Fruit fly (Drosophila melanogaster) whole organism, wandering third instar larva: Measurements from ENCODE around the gene CG43658.

ENCODE experiments used
- Abd-B ChIP-seq: fragments of >200 bp; optimal IDR thresholded peaks from 2 replicates; lab custom pipeline; 2017; ENCODE audit warnings: missing biosample characterization, missing genetic modification characterization
- CG32264 ChIP-seq: fragments of 200-800 bp; sonication (Bioruptor generic); optimal IDR thresholded peaks from 2 replicates; lab custom pipeline; 2016; ENCODE audit warnings: missing biosample characterization, missing genetic modification characterization
- CG9705 ChIP-seq: fragments of 200-800 bp; sonication (Bioruptor generic); optimal IDR thresholded peaks from 2 replicates; lab custom pipeline; 2018; ENCODE audit warnings: missing biosample characterization, mild to moderate bottlenecking, missing genetic modification characterization
- CrebA ChIP-seq: fragments of 200-800 bp; sonication (Bioruptor generic); optimal IDR thresholded peaks from 2 replicates; lab custom pipeline; 2016; ENCODE audit warnings: missing biosample characterization, mild to moderate bottlenecking, missing genetic modification characterization, borderline replicate concordance
- Dfd ChIP-seq: fragments of >200 bp; optimal IDR thresholded peaks from 2 replicates; lab custom pipeline; 2017; ENCODE audit warnings: missing biosample characterization, missing genetic modification characterization
- Dif ChIP-seq: fragments of 200-275, 200-300 bp; sonication (Bioruptor generic); optimal IDR thresholded peaks from 2 replicates; lab custom pipeline; 2018; ENCODE audit warnings: missing biosample characterization, missing genetic modification characterization; ENCODE audit not compliant: partially characterized antibody
- GATAd ChIP-seq: sonication (Bioruptor generic); optimal IDR thresholded peaks from 2 replicates; lab custom pipeline; 2016; ENCODE audit warnings: missing biosample characterization, missing genetic modification characterization
- HLH106 ChIP-seq: fragments of 200-800 bp; optimal IDR thresholded peaks from 3 replicates; lab custom pipeline; 2019; ENCODE audit warnings: missing biosample characterization, mild to moderate bottlenecking, missing genetic modification characterization, moderate library complexity
- Hnf4 ChIP-seq: fragments of 200-800 bp; sonication (Bioruptor generic); optimal IDR thresholded peaks from 2 replicates; lab custom pipeline; 2016; ENCODE audit warnings: missing biosample characterization, mild to moderate bottlenecking, missing genetic modification characterization
- Hr78 ChIP-seq: fragments of >200 bp; optimal IDR thresholded peaks from 2 replicates; lab custom pipeline; 2017; ENCODE audit warnings: missing biosample characterization, missing genetic modification characterization
- Hr83 ChIP-seq: fragments of 200-300 bp; sonication (Bioruptor generic); optimal IDR thresholded peaks from 2 replicates; lab custom pipeline; 2016; ENCODE audit warnings: missing biosample characterization, mild to moderate bottlenecking, missing genetic modification characterization, moderate library complexity; ENCODE audit not compliant: poor library complexity, severe bottlenecking
- Jra ChIP-seq: sonication (Bioruptor generic); optimal IDR thresholded peaks from 2 replicates; lab custom pipeline; 2016; ENCODE audit warnings: missing biosample characterization, missing genetic modification characterization
- Mio ChIP-seq: sonication (Bioruptor generic); optimal IDR thresholded peaks from 2 replicates; lab custom pipeline; 2016; ENCODE audit warnings: missing biosample characterization, missing genetic modification characterization
- Myc ChIP-seq: fragments of >200 bp; optimal IDR thresholded peaks from 2 replicates; lab custom pipeline; 2017
- N ChIP-seq: fragments of >200 bp; optimal IDR thresholded peaks from 2 replicates; lab custom pipeline; 2018; ENCODE audit warnings: missing biosample characterization, missing external identifiers, missing genetic modification characterization
- OdsH ChIP-seq: fragments of 200-800 bp; sonication (Bioruptor generic); optimal IDR thresholded peaks from 2 replicates; lab custom pipeline; 2016; ENCODE audit warnings: missing biosample characterization, mild to moderate bottlenecking, missing genetic modification characterization
- Rel ChIP-seq, 2 experiments: fragments of 200-800 bp; sonication (Bioruptor generic) in 1 of 2; optimal IDR thresholded peaks; 2 replicates in 1 of 2; 3 replicates in 1 of 2; lab custom pipeline; 2016 to 2019; ENCODE audit warnings: mild to moderate bottlenecking in 2 of 2, missing biosample characterization in 2 of 2, missing genetic modification characterization in 2 of 2, moderate library complexity in 1 of 2
- Sp1 ChIP-seq: fragments of 200-800 bp; sonication (Bioruptor generic); optimal IDR thresholded peaks from 3 replicates; lab custom pipeline; 2019; ENCODE audit warnings: missing biosample characterization, mild to moderate bottlenecking, missing genetic modification characterization, moderate library complexity
- Vsx2 ChIP-seq: fragments of 200-300, 225-300 bp; sonication (Bioruptor generic); optimal IDR thresholded peaks from 2 replicates; lab custom pipeline; 2018; ENCODE audit warnings: missing biosample characterization, missing genetic modification characterization; ENCODE audit not compliant: partially characterized antibody
- br ChIP-seq: fragments of 200-800 bp; sonication (Bioruptor generic); optimal IDR thresholded peaks from 2 replicates; lab custom pipeline; 2016; ENCODE audit warnings: missing biosample characterization, missing genetic modification characterization
- brk ChIP-seq: fragments of 200-800 bp; sonication (Bioruptor generic); optimal IDR thresholded peaks from 2 replicates; lab custom pipeline; 2016; ENCODE audit warnings: missing biosample characterization, mild to moderate bottlenecking, missing genetic modification characterization
- dl ChIP-seq, 2 experiments: fragments of 175-275, 200-275 bp in 1 of 2; fragments of 200-275 bp in 1 of 2; sonication (Bioruptor generic); optimal IDR thresholded peaks; lab custom pipeline; 2018; ENCODE audit warnings: mild to moderate bottlenecking in 2 of 2, missing biosample characterization in 2 of 2, missing genetic modification characterization in 2 of 2, moderate library complexity in 2 of 2; ENCODE audit not compliant: partially characterized antibody in 2 of 2, insufficient read depth in 1 of 2
- dmrt93B ChIP-seq: fragments of 200-800 bp; sonication (Bioruptor generic); optimal IDR thresholded peaks from 2 replicates; lab custom pipeline; 2018; ENCODE audit warnings: missing biosample characterization, mild to moderate bottlenecking, missing genetic modification characterization
- dsf ChIP-seq: sonication (Bioruptor generic); optimal IDR thresholded peaks from 2 replicates; lab custom pipeline; 2016; ENCODE audit warnings: missing biosample characterization, missing genetic modification characterization, borderline replicate concordance
- ey ChIP-seq: fragments of 200-800 bp; sonication (Bioruptor generic); optimal IDR thresholded peaks from 2 replicates; lab custom pipeline; 2016; ENCODE audit warnings: missing biosample characterization, missing genetic modification characterization
- foxo ChIP-seq, 2 experiments: fragments of 200-800 bp; sonication (Bioruptor generic); optimal IDR thresholded peaks; 2 replicates in 1 of 2; 3 replicates in 1 of 2; lab custom pipeline; 2016 to 2017; ENCODE audit warnings: missing biosample characterization in 2 of 2, missing genetic modification characterization in 2 of 2
- fru ChIP-seq: fragments of 200-800 bp; sonication (Bioruptor generic); optimal IDR thresholded peaks from 3 replicates; lab custom pipeline; 2016; ENCODE audit warnings: missing biosample characterization, mild to moderate bottlenecking, missing genetic modification characterization
- h ChIP-seq: fragments of 200-800 bp; sonication (Bioruptor generic); optimal IDR thresholded peaks from 3 replicates; lab custom pipeline; 2016; ENCODE audit warnings: missing biosample characterization, mild to moderate bottlenecking, missing genetic modification characterization
- jim ChIP-seq: fragments of 175-275, 200-325 bp; sonication (Bioruptor generic); optimal IDR thresholded peaks from 2 replicates; lab custom pipeline; 2016; ENCODE audit warnings: missing biosample characterization, mild to moderate bottlenecking, missing genetic modification characterization
- lola ChIP-seq: fragments of >200 bp; optimal IDR thresholded peaks from 2 replicates; lab custom pipeline; 2017; ENCODE audit warnings: missing biosample characterization, missing genetic modification characterization
- pan ChIP-seq: fragments of >200 bp; optimal IDR thresholded peaks from 2 replicates; lab custom pipeline; 2017
- psq ChIP-seq: fragments of 200-800 bp; sonication (Bioruptor generic); optimal IDR thresholded peaks from 3 replicates; lab custom pipeline; 2017; ENCODE audit warnings: missing biosample characterization, mild to moderate bottlenecking, missing genetic modification characterization, moderate library complexity
- rgr ChIP-seq: fragments of 200-800 bp; sonication (Bioruptor generic); optimal IDR thresholded peaks from 3 replicates; lab custom pipeline; 2016; ENCODE audit warnings: missing biosample characterization, mild to moderate bottlenecking, missing genetic modification characterization
- sage ChIP-seq: fragments of 200-800 bp; sonication (Bioruptor generic); optimal IDR thresholded peaks from 2 replicates; lab custom pipeline; 2016; ENCODE audit warnings: missing biosample characterization, mild to moderate bottlenecking, missing genetic modification characterization
- sv ChIP-seq: fragments of 200-800 bp; sonication (Bioruptor generic); optimal IDR thresholded peaks from 3 replicates; lab custom pipeline; 2016; ENCODE audit warnings: missing biosample characterization, missing genetic modification characterization
- tai ChIP-seq: sonication (Bioruptor generic); optimal IDR thresholded peaks from 2 replicates; lab custom pipeline; 2016; ENCODE audit warnings: missing biosample characterization, missing genetic modification characterization
- usp ChIP-seq: fragments of >200 bp; optimal IDR thresholded peaks from 2 replicates; lab custom pipeline; 2017; ENCODE audit warnings: missing biosample characterization, missing genetic modification characterization
- woc ChIP-seq: sonication (Bioruptor generic); optimal IDR thresholded peaks from 2 replicates; lab custom pipeline; 2016; ENCODE audit warnings: missing biosample characterization, mild to moderate bottlenecking, missing genetic modification characterization

The CG43658 gene

dm6 chrX:17578869-17579781, 18.1 kb upstream of the CG43658 start, which contains the start of gene Ankle2:
Gene Ankle2, minus strand, starts transcription at chrX:17579229.
- no peak for TF ChIP-seq usp
- no peak for TF ChIP-seq rgr (GFP tag; lab: Kevin White, UChicago)
- TF ChIP-seq OdsH (GFP tag; lab: Kevin White, UChicago): no peak
- no peak for TF ChIP-seq N (GFP tag; lab: Kevin White, UChicago)
- TF ChIP-seq Hr83: no peak
- no peak for TF ChIP-seq Dif (GFP tag; lab: Kevin White, UChicago)
- no peak for TF ChIP-seq dmrt93B (GFP tag; lab: Kevin White, UChicago)
- no peak for TF ChIP-seq Mio (GFP tag; lab: Kevin White, UChicago)
- TF ChIP-seq Hnf4 (GFP tag; lab: Kevin White, UChicago): no peak
- no peak for TF ChIP-seq Dfd
- no peak for TF ChIP-seq br (GFP tag; lab: Kevin White, UChicago)
- no peak for TF ChIP-seq sage (GFP tag; lab: Kevin White, UChicago)
- TF ChIP-seq Rel (GFP tag; optimal IDR thresholded peaks at IDR 0.05; lab: Kevin White, UChicago): no peak
- TF ChIP-seq Rel (tag; optimal IDR thresholded peaks at IDR 0.05; lab: Kevin White, UChicago): peak; percentile 95
- no peak for TF ChIP-seq CG32264
- no peak for TF ChIP-seq GATAd
- no peak for TF ChIP-seq ey (GFP tag; lab: Kevin White, UChicago)
- no peak for TF ChIP-seq pan (lab: Kevin White, UChicago)
- peak; percentile 31 for TF ChIP-seq woc (GFP tag; lab: Kevin White, UChicago)
- peak; percentile 49 for TF ChIP-seq Myc (lab: Kevin White, UChicago)
- TF ChIP-seq tai (GFP tag; lab: Kevin White, UChicago): no peak
- TF ChIP-seq, all 38 proteins: peak for 3

- TF ChIP-seq pan (lab: Kevin White, UChicago): peak; percentile 55
- no peak for TF ChIP-seq sv
- TF ChIP-seq ey (GFP tag; lab: Kevin White, UChicago): peak; percentile 24
- TF ChIP-seq Abd-B (GFP tag; lab: Kevin White, UChicago): no peak
- no peak for TF ChIP-seq Dfd
- TF ChIP-seq Hnf4 (GFP tag; lab: Kevin White, UChicago): peak; percentile 23
- no peak for TF ChIP-seq Vsx2
- no peak for TF ChIP-seq lola (GFP tag; lab: Kevin White, UChicago)
- TF ChIP-seq CG32264: no peak
- TF ChIP-seq jim (GFP tag; lab: Kevin White, UChicago): no peak
- TF ChIP-seq Rel (GFP tag; optimal IDR thresholded peaks at IDR 0.05; lab: Kevin White, UChicago): no peak
- TF ChIP-seq Rel (tag; optimal IDR thresholded peaks at IDR 0.05; lab: Kevin White, UChicago): peak; percentile 27
- no peak for TF ChIP-seq dsf (GFP tag; lab: Kevin White, UChicago)
- TF ChIP-seq dl (GFP tag; optimal IDR thresholded peaks at IDR 0.05; lab: Kevin White, UChicago; ENCODE audit: insufficient read depth in 1 of 2, partially characterized antibody in 2 of 2): no peak
- TF ChIP-seq CG9705 (GFP tag; lab: Kevin White, UChicago): no peak
- TF ChIP-seq Mio (GFP tag; lab: Kevin White, UChicago): no peak
- peak; percentile 13 for TF ChIP-seq psq (GFP tag; lab: Kevin White, UChicago)
- peak; percentile 1 for TF ChIP-seq Sp1
- no peak for TF ChIP-seq usp
- TF ChIP-seq GATAd: no peak
- TF ChIP-seq Hr78 (GFP tag; lab: Kevin White, UChicago): no peak
- no peak for TF ChIP-seq sage (GFP tag; lab: Kevin White, UChicago)
- peak; percentile 2 for TF ChIP-seq Jra (GFP tag; lab: Kevin White, UChicago)
- TF ChIP-seq OdsH (GFP tag; lab: Kevin White, UChicago): no peak
- TF ChIP-seq woc (GFP tag; lab: Kevin White, UChicago): peak; percentile 72
- TF ChIP-seq brk (GFP tag; lab: Kevin White, UChicago): no peak
- no peak for TF ChIP-seq CrebA (GFP tag; lab: Kevin White, UChicago)
- TF ChIP-seq foxo (GFP tag; optimal IDR thresholded peaks at IDR 0.05; lab: Kevin White, UChicago): peak in 1 of 2 experiments; percentile 50
- TF ChIP-seq tai (GFP tag; lab: Kevin White, UChicago): no peak
- peak; percentile 46 for TF ChIP-seq br (GFP tag; lab: Kevin White, UChicago)
- TF ChIP-seq Hr83: no peak
- no peak for TF ChIP-seq Myc (lab: Kevin White, UChicago)
- peak; percentile 27 for TF ChIP-seq dmrt93B (GFP tag; lab: Kevin White, UChicago)
- no peak for TF ChIP-seq Dif (GFP tag; lab: Kevin White, UChicago)
- peak; percentile 38 for TF ChIP-seq HLH106 (tag; lab: Kevin White, UChicago)
- TF ChIP-seq h (GFP tag; lab: Kevin White, UChicago): peak; percentile 29
- no peak for TF ChIP-seq rgr (GFP tag; lab: Kevin White, UChicago)
- no peak for TF ChIP-seq N (GFP tag; lab: Kevin White, UChicago)
- peak; percentile 37 for TF ChIP-seq fru
These were observed 17.1 kb upstream of the CG43658 start for dm6 chrX:17578124-17578523.
